Worm (Caenorhabditis elegans): ENCODE results near the gene irld-18.

Gene irld-18

ce11 chrIV:14611892-14612497, 31.2 kb upstream of the irld-18 start (continued):
- TF ChIP-seq pqm-1 (tag; optimal IDR thresholded peaks at IDR 0.05): no peak
- TF ChIP-seq Y116A8C.19 (tag; optimal IDR thresholded peaks at IDR 0.05; ENCODE audit: borderline replicate concordance): no peak
- TF ChIP-seq nhr-237 (tag; optimal IDR thresholded peaks at IDR 0.05): no peak
- peak; percentile 29 for TF ChIP-seq lin-14 (GFP tag; optimal IDR thresholded peaks at IDR 0.05)
- TF ChIP-seq dsc-1 (tag; optimal IDR thresholded peaks at IDR 0.05): no peak
- no peak for TF ChIP-seq isw-1 (GFP tag; IDR thresholded peaks at IDR 0.05)
- TF ChIP-seq tbx-2 (tag; optimal IDR thresholded peaks at IDR 0.05): no peak
- TF ChIP-seq zip-4 (GFP tag; optimal IDR thresholded peaks at IDR 0.05): no peak
- TF ChIP-seq pax-3 (tag; optimal IDR thresholded peaks at IDR 0.05): no peak
- TF ChIP-seq zag-1 (tag; optimal IDR thresholded peaks at IDR 0.05): no peak
- TF ChIP-seq unc-62 (GFP tag; optimal IDR thresholded peaks at IDR 0.05): no peak
- TF ChIP-seq jun-1 (tag; optimal IDR thresholded peaks at IDR 0.05): no peak
- TF ChIP-seq hpl-2 (GFP tag; optimal IDR thresholded peaks at IDR 0.05): no peak
- TF ChIP-seq elt-3 (tag; optimal IDR thresholded peaks at IDR 0.05): peak in 3 of 6 experiments; percentile 14 to 71 (median 39)
- TF ChIP-seq efl-3 (GFP tag; optimal IDR thresholded peaks at IDR 0.05): no peak
- no peak for TF ChIP-seq unc-130 (tag; optimal IDR thresholded peaks at IDR 0.05)
- no peak for TF ChIP-seq nhr-76 (tag; optimal IDR thresholded peaks at IDR 0.05)
- no peak for TF ChIP-seq aly-2 (tag; optimal IDR thresholded peaks at IDR 0.05)
- no peak for TF ChIP-seq ets-5 (GFP tag; IDR thresholded peaks at IDR 0.05)
- TF ChIP-seq ztf-11 (tag; optimal IDR thresholded peaks at IDR 0.05): no peak
- peak; percentile 83 for TF ChIP-seq nhr-85 (tag)
- TF ChIP-seq rnt-1 (tag; optimal IDR thresholded peaks at IDR 0.05): peak; percentile 52
- TF ChIP-seq egl-13 (tag; optimal IDR thresholded peaks at IDR 0.05): no peak
- no peak for TF ChIP-seq sup-37 (GFP tag; optimal IDR thresholded peaks at IDR 0.05)
- no peak for TF ChIP-seq mep-1 (tag; optimal IDR thresholded peaks at IDR 0.05)
- TF ChIP-seq ztf-4 (tag; optimal IDR thresholded peaks at IDR 0.05): no peak
- no peak for TF ChIP-seq hlh-17 (GFP tag; optimal IDR thresholded peaks at IDR 0.05; ENCODE audit: borderline replicate concordance)
- no peak for TF ChIP-seq ama-1 (optimal IDR thresholded peaks at IDR 0.05)
- TF ChIP-seq nhr-90 (tag; optimal IDR thresholded peaks at IDR 0.05; ENCODE audit: poor library complexity): no peak
- TF ChIP-seq ceh-88 (GFP tag; IDR thresholded peaks at IDR 0.05): no peak
- TF ChIP-seq egl-27 (tag; optimal IDR thresholded peaks at IDR 0.05): no peak
- peak; percentile 81 for TF ChIP-seq nhr-20 (tag; optimal IDR thresholded peaks at IDR 0.05)
- TF ChIP-seq ces-1 (GFP tag; optimal IDR thresholded peaks at IDR 0.05): no peak
- TF ChIP-seq efl-1 (optimal IDR thresholded peaks at IDR 0.05): no peak
- peak in 1 of 2 experiments; percentile 28 for TF ChIP-seq efl-1 (GFP tag; optimal IDR thresholded peaks at IDR 0.05 in 1 of 2)

- peak; percentile 14 for TF ChIP-seq efl-3 (GFP tag; optimal IDR thresholded peaks at IDR 0.05)
- peak; percentile 72 for TF ChIP-seq snu-23 (GFP tag; optimal IDR thresholded peaks at IDR 0.05)
- TF ChIP-seq blmp-1 (tag; optimal IDR thresholded peaks at IDR 0.05): peak; percentile 97
- no peak for TF ChIP-seq fos-1 (tag; optimal IDR thresholded peaks at IDR 0.05)
- peak; percentile 48 to 56 for TF ChIP-seq lsy-2 (tag; optimal IDR thresholded peaks at IDR 0.05)
- peak in 3 of 6 experiments; percentile 44 to 60 (median 56) for TF ChIP-seq elt-3 (tag; optimal IDR thresholded peaks at IDR 0.05)
- peak; percentile 51 for TF ChIP-seq nhr-90 (tag; optimal IDR thresholded peaks at IDR 0.05; ENCODE audit: poor library complexity)
- TF ChIP-seq nhr-85 (tag): peak; percentile 92
- TF ChIP-seq ces-1 (GFP tag; optimal IDR thresholded peaks at IDR 0.05): no peak
- peak; percentile 55 for TF ChIP-seq mep-1 (tag; optimal IDR thresholded peaks at IDR 0.05)
- no peak for TF ChIP-seq nhr-84 (tag; optimal IDR thresholded peaks at IDR 0.05)
- TF ChIP-seq ceh-88 (GFP tag; IDR thresholded peaks at IDR 0.05): no peak
- peak; percentile 47; the same call in 1 of the 2 replicates for TF ChIP-seq grh-1 (GFP tag; IDR thresholded peaks at IDR 0.05)
- no peak for TF ChIP-seq zip-4 (GFP tag; optimal IDR thresholded peaks at IDR 0.05)
- TF ChIP-seq nhr-237 (tag; optimal IDR thresholded peaks at IDR 0.05): no peak
- no peak for TF ChIP-seq mef-2 (tag; optimal IDR thresholded peaks at IDR 0.05)
- peak; percentile 59 for TF ChIP-seq tbx-2 (tag; optimal IDR thresholded peaks at IDR 0.05)
- TF ChIP-seq efl-1 (optimal IDR thresholded peaks at IDR 0.05): peak; percentile 25 to 53
- peak in 1 of 2 experiments; percentile 90 for TF ChIP-seq efl-1 (GFP tag; optimal IDR thresholded peaks at IDR 0.05 in 1 of 2)
- no peak for TF ChIP-seq isw-1 (GFP tag; IDR thresholded peaks at IDR 0.05)
- TF ChIP-seq nhr-47 (tag; optimal IDR thresholded peaks at IDR 0.05): peak; percentile 41
- TF ChIP-seq aha-1 (tag; optimal IDR thresholded peaks at IDR 0.05): no peak
- TF ChIP-seq lin-35 (GFP tag; optimal IDR thresholded peaks at IDR 0.05): peak; percentile 11 to 45
- peak; percentile 21 for TF ChIP-seq lin-13 (GFP tag; optimal IDR thresholded peaks at IDR 0.05)
- no peak for TF ChIP-seq nhr-76 (tag; optimal IDR thresholded peaks at IDR 0.05)
- TF ChIP-seq pax-3 (tag; optimal IDR thresholded peaks at IDR 0.05): no peak
- TF ChIP-seq nhr-12 (tag; optimal IDR thresholded peaks at IDR 0.05): no peak
- TF ChIP-seq rnt-1 (tag; optimal IDR thresholded peaks at IDR 0.05): peak; percentile 65
- TF ChIP-seq xbp-1 (tag; optimal IDR thresholded peaks at IDR 0.05): no peak
Observed at ce11 chrIV:14610942-14611724, 30.3 kb upstream of the irld-18 start.
